Worm (Caenorhabditis elegans): Measurements from ENCODE around the gene M176.9.

DNA sequence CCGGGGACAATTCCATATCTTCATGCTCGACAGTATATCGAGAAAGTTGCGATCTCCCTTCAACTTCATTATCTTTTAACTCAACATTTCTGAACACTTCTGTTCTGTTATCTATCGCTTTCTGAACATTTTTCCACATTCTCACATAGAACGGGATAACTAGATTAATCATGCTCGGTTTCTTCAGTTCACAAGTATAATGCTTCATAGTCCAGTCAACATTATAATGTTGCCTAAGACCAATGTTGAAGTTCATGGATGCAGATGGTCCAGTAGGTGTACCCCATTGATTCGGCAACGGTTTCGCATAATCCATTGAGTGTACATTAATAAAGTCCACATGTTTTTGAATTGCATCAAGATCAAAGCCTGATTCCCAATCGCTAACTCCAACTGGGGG lies 27.5 kb upstream of the M176.9 start:
- no peak for TF ChIP-seq T26A5.8 (tag; optimal IDR thresholded peaks at IDR 0.05)
- TF ChIP-seq ets-4 (GFP tag; optimal IDR thresholded peaks at IDR 0.05): no peak
- TF ChIP-seq nhr-90 (tag; optimal IDR thresholded peaks at IDR 0.05): no peak
- no peak for TF ChIP-seq madf-3 (GFP tag; IDR thresholded peaks at IDR 0.05)

Data from whole organism, young adult.